Worm (Caenorhabditis elegans): ENCODE results near the gene C15F1.1.
A peak's percentile ranks its signal among the peaks of the same experiment; 100 is the strongest.

C15F1.1 gene

DNA sequence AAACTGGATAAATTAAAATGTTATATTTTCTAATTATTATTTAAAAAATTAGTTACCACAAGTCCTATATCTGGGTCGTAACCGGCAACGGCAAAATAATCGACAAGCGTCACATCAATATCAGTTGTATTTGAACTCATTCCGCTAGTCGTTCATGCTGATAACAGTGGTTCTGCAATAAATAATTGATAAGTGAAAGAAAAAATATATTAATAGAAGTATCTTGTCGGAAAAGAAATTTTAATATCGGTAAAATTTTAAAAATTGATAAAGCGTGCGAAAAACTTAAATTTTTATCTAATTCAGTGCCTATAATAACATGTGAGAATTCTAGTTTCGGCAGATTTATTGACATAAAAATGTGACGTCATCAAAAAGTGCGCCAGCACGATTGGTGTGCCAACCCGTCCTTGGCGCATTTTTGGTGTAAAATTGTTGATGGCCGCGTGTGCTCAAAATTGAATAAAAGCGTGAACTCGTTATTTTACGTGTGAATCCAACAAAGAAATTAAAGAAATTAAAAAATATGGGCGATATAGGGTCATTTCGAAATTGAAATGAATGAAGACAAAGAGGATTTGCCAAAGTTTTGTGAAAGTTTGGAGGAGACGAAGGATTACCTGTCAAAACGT lies 32.8 kb downstream of the C15F1.1 start, which contains the start of the genes lst-6 and lst-5 (continued):
- TF ChIP-seq nhr-237 (tag; optimal IDR thresholded peaks at IDR 0.05) (no peak), ZK546.5 (tag; optimal IDR thresholded peaks at IDR 0.05) (no peak), nhr-12 (tag; optimal IDR thresholded peaks at IDR 0.05) (no peak), daf-12 (tag; optimal IDR thresholded peaks at IDR 0.05) (no peak), ztf-4 (tag; optimal IDR thresholded peaks at IDR 0.05) (no peak), nhr-11 (tag; optimal IDR thresholded peaks at IDR 0.05) (no peak), nfya-1 (tag; optimal IDR thresholded peaks at IDR 0.05; ENCODE audit: insufficient read depth) (peak; percentile 67), nhr-67 (tag; optimal IDR thresholded peaks at IDR 0.05) (no peak), lin-39 (tag; optimal IDR thresholded peaks at IDR 0.05) (no peak), nhr-28 (tag; optimal IDR thresholded peaks at IDR 0.05) (no peak), mdl-1 (tag; optimal IDR thresholded peaks at IDR 0.05) (no peak), hmg-11 (tag; optimal IDR thresholded peaks at IDR 0.05) (peak; percentile 79), ceh-28 (tag; optimal IDR thresholded peaks at IDR 0.05) (peak; percentile 34), lin-15B (tag; optimal IDR thresholded peaks at IDR 0.05) (peak; percentile 72), nhr-23 (tag; optimal IDR thresholded peaks at IDR 0.05) (no peak)

DNA sequence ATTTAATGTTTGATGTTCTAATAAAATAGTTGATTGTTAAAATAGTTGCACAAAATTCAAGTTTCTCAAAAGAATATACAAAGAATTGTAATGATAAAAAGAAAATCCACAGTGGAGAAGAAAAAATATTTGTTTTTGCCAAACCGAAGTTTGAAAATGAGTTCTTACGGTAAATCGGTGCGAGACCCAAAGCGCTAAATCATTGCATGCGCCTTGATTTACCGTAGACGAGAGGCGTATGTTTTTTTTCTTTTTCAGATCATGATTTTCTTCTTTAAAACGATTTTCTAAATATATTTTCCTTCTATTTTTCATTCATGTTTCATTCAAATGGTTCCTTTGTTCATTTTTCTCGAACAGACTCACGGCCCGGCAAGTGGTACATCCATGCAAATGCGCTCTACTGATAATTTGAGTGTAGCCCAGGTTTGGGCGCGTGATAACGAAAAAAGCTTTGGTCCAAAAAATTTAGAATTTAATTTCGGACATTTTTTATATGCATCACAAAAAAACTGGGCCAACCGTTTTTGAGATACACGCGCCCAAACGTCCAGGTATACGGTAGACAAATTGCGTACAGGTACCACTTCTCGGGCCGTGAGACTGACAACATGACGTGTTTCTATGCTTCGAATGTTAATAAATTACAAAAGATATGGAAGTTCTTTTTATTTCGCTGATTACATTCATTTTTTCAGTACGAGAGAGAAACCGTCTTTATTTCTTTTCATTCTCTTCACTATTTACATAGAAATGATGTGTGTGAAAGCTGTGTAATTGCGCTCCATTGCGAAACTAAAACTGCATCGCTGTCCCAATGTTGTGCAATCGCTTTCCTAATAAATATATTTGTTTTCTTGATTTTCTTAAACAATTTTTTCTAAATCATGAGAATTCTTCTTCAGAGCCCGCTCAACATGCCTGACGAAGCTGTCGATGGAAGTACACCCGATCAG lies 35.5 kb downstream of the C15F1.1 start, which contains the start of gene znf-598:
TSS of gene znf-598 (plus strand) at position 906 of the 956 bp plus-strand sequence.
- TF ChIP-seq snpc-4 (tag; optimal IDR thresholded peaks at IDR 0.05) (peak; percentile 64), nhr-23 (tag; optimal IDR thresholded peaks at IDR 0.05) (peak; percentile 16), ceh-9 (tag; optimal IDR thresholded peaks at IDR 0.05) (no peak), ZK546.5 (tag; optimal IDR thresholded peaks at IDR 0.05) (no peak), tbx-2 (tag; optimal IDR thresholded peaks at IDR 0.05) (no peak), pqm-1 (tag; optimal IDR thresholded peaks at IDR 0.05) (peak; percentile 40), elt-2 (tag; optimal IDR thresholded peaks at IDR 0.05) (peak; percentile 72), lin-15B (tag; optimal IDR thresholded peaks at IDR 0.05) (peak; percentile 64), nhr-76 (tag; optimal IDR thresholded peaks at IDR 0.05) (no peak), pha-4 (tag; optimal IDR thresholded peaks at IDR 0.05) (peak; percentile 84)

DNA sequence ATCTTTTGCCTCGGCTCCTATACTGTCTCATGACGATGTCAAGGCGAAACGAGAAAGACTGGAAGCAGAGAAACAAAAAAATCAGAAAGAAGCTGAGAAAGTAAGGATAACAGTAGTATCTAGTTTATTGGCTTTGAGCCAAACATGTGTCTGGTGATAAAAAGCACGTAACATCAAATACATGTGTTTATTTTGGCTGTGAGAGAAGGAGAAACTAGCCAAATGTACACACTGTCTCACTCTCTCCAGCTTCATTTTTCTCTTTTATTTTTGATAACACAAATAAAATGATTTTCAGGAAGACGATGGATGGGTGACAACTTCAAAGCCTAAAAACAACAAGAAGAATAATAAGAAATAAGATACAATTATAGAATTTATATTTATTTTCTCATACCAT lies 39.8 kb downstream of the C15F1.1 start:
- TF ChIP-seq pha-4 (tag; optimal IDR thresholded peaks at IDR 0.05) (peak; percentile 68), ztf-11 (tag; optimal IDR thresholded peaks at IDR 0.05) (no peak)

DNA sequence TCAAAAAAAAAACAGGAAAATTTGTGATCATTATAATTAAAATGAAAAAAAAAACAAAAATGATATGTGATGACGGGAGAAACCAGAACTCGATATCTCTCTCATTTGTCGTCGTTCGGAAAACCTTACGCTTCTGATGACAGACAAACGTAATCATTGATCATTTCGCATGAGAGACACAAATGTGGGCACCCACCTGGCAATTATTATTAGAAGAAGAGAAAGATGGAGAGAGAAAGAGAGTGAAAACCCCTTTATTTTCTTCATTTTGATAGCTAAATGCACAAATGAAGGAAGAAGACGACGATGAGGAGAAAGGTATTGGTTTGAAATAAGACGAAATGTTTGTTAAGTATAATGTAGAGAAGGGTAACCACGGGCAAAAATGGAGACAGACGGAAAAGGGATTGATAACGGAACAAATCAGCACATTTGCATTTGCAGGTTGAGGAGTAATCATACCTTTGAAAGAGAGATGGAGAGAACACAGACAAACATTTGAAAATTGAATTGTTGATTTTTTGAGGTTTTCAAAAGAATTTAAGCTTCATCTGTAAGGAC lies 41.5 kb downstream of the C15F1.1 start:
- no peak for TF ChIP-seq ceh-9 (tag; optimal IDR thresholded peaks at IDR 0.05)
- peak; percentile 47 for TF ChIP-seq pha-4 (tag; optimal IDR thresholded peaks at IDR 0.05)
- peak; percentile 78 for TF ChIP-seq elt-2 (tag; optimal IDR thresholded peaks at IDR 0.05)
- peak; percentile 63 for TF ChIP-seq pqm-1 (tag; optimal IDR thresholded peaks at IDR 0.05)

DNA sequence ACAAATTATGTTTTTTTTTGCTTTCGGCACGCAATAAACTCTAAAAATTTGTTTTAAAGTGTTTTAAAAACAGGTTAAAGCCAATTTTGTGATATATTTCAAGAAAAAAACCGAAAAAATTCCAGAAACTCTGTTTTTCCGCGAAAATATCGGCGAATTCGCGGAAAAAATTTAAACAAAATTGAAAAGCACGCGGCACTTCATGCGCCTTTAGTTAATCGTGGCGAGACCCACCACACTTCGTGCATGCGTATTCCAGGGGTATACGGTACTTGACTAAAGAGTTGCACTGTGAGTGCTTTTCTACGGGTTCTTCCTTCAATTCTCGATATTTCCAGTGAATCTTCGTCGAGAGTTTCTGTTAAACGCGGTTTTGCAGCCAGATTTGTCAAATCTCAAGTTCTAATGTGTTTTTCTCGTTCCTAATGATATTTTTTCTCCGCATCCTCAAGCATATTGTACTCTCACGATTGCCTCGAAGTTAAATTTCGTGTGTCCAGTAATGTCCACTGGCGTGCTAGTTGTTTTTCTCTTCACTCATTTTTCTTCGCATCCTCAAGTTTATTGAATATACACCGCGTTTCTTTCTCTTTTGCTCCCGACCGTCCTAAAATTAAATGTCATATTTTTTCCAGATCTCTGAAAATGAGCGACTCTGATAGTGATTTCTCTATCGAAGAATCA lies 48.1 kb downstream of the C15F1.1 start, which contains the start of gene cin-4:
TSS of gene cin-4 (plus strand) at position 634 of the 684 bp plus-strand sequence.
- TF ChIP-seq egl-5 (tag; optimal IDR thresholded peaks at IDR 0.05) = no peak

Data from whole organism, L3 larva.